Fruit fly (Drosophila melanogaster): Measurements from ENCODE around the gene scpr-A.

Gene scpr-A

dm6 chr3R:11253768-11254167 lies 12.8 kb downstream of the scpr-A start:
- TF ChIP-seq jim (GFP tag; optimal IDR thresholded peaks at IDR 0.05) (no peak), Dfd (GFP tag; optimal IDR thresholded peaks at IDR 0.05) (peak; percentile 66), Myc (optimal IDR thresholded peaks at IDR 0.05) (no peak), lola (GFP tag; optimal IDR thresholded peaks at IDR 0.05) (no peak)

dm6 chr3R:11254382-11254953 lies 13.5 kb downstream of the scpr-A start:
- no peak for TF ChIP-seq Vsx2 (GFP tag; optimal IDR thresholded peaks at IDR 0.05; ENCODE audit: partially characterized antibody)
- TF ChIP-seq CG9705 (GFP tag; optimal IDR thresholded peaks at IDR 0.05) = no peak
- peak; percentile 24 for TF ChIP-seq Dif (GFP tag; optimal IDR thresholded peaks at IDR 0.05; ENCODE audit: partially characterized antibody)

- TF ChIP-seq brk (GFP tag; optimal IDR thresholded peaks at IDR 0.05) = no peak
- TF ChIP-seq sage (GFP tag; optimal IDR thresholded peaks at IDR 0.05) = no peak
- no peak for TF ChIP-seq OdsH (GFP tag; optimal IDR thresholded peaks at IDR 0.05)
- no peak for TF ChIP-seq psq (GFP tag; optimal IDR thresholded peaks at IDR 0.05)
- TF ChIP-seq rgr (GFP tag; optimal IDR thresholded peaks at IDR 0.05) = no peak
- no peak for TF ChIP-seq CG32264 (GFP tag; optimal IDR thresholded peaks at IDR 0.05)
- TF ChIP-seq fru (GFP tag; optimal IDR thresholded peaks at IDR 0.05) = no peak
- TF ChIP-seq Dif (GFP tag; optimal IDR thresholded peaks at IDR 0.05; ENCODE audit: partially characterized antibody) = no peak
- no peak for TF ChIP-seq CrebA (GFP tag; optimal IDR thresholded peaks at IDR 0.05; ENCODE audit: borderline replicate concordance)
- no peak for TF ChIP-seq Myc (optimal IDR thresholded peaks at IDR 0.05)
- no peak for TF ChIP-seq usp (GFP tag; optimal IDR thresholded peaks at IDR 0.05)
- TF ChIP-seq Hnf4 (GFP tag; optimal IDR thresholded peaks at IDR 0.05) = no peak
- no peak for TF ChIP-seq br (GFP tag; optimal IDR thresholded peaks at IDR 0.05)
- no peak for TF ChIP-seq Vsx2 (GFP tag; optimal IDR thresholded peaks at IDR 0.05; ENCODE audit: partially characterized antibody)
- TF ChIP-seq Hr83 (GFP tag; optimal IDR thresholded peaks at IDR 0.05; ENCODE audit: poor library complexity, severe bottlenecking) = no peak
- no peak for TF ChIP-seq woc (GFP tag; optimal IDR thresholded peaks at IDR 0.05)
Measured at dm6 chr3R:11257537-11257936, 16.6 kb downstream of the scpr-A start.

dm6 chr3R:11260966-11261530 lies 20.1 kb downstream of the scpr-A start:
- TF ChIP-seq rgr (GFP tag; optimal IDR thresholded peaks at IDR 0.05) = no peak
- TF ChIP-seq woc (GFP tag; optimal IDR thresholded peaks at IDR 0.05) = no peak
- TF ChIP-seq dl (GFP tag; optimal IDR thresholded peaks at IDR 0.05; ENCODE audit: insufficient read depth in 1 of 2, partially characterized antibody in 2 of 2) = no peak
- no peak for TF ChIP-seq pan (optimal IDR thresholded peaks at IDR 0.05)
- peak; percentile 62 for TF ChIP-seq Dfd (GFP tag; optimal IDR thresholded peaks at IDR 0.05)

DNA sequence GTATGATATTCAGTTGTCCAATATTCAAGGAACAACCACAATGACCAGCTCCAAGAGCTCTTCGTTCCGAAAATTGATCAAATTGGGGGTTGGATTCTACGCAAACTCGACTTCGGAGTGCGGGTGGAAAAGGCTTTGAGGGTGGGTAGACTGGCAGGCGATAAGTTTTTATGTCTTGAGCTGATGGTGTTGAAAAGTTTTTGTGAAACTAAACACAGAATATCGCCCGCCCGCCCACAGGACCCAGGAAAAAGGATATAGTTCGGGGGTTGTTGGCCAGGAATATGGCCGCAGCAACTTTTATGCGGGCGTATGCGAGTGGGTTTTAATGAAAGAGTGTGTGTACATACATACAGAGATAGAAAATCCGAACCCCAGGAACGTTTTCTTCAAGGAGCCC lies 22.6 kb downstream of the scpr-A start:
- TF ChIP-seq N (GFP tag; optimal IDR thresholded peaks at IDR 0.05) (no peak), Jra (GFP tag; optimal IDR thresholded peaks at IDR 0.05) (no peak), CG32264 (GFP tag; optimal IDR thresholded peaks at IDR 0.05) (no peak), Mio (GFP tag; optimal IDR thresholded peaks at IDR 0.05) (no peak), Rel (GFP tag; optimal IDR thresholded peaks at IDR 0.05) (no peak), Rel (tag; optimal IDR thresholded peaks at IDR 0.05) (no peak), OdsH (GFP tag; optimal IDR thresholded peaks at IDR 0.05) (no peak), dmrt93B (GFP tag; optimal IDR thresholded peaks at IDR 0.05) (no peak), CrebA (GFP tag; optimal IDR thresholded peaks at IDR 0.05; ENCODE audit: borderline replicate concordance) (no peak), Dif (GFP tag; optimal IDR thresholded peaks at IDR 0.05; ENCODE audit: partially characterized antibody) (no peak), dl (GFP tag; optimal IDR thresholded peaks at IDR 0.05; ENCODE audit: insufficient read depth in 1 of 2, partially characterized antibody in 2 of 2) (no peak), Abd-B (GFP tag; optimal IDR thresholded peaks at IDR 0.05) (no peak), GATAd (GFP tag; optimal IDR thresholded peaks at IDR 0.05) (no peak), tai (GFP tag; optimal IDR thresholded peaks at IDR 0.05) (no peak), woc (GFP tag; optimal IDR thresholded peaks at IDR 0.05) (no peak), sage (GFP tag; optimal IDR thresholded peaks at IDR 0.05) (no peak), lola (GFP tag; optimal IDR thresholded peaks at IDR 0.05) (no peak), Hr78 (GFP tag; optimal IDR thresholded peaks at IDR 0.05) (no peak), h (GFP tag; optimal IDR thresholded peaks at IDR 0.05) (no peak)

Data from whole organism, wandering third instar larva.